Fruit fly (Drosophila melanogaster): Measurements from ENCODE around the gene Sulf1.

DNA sequence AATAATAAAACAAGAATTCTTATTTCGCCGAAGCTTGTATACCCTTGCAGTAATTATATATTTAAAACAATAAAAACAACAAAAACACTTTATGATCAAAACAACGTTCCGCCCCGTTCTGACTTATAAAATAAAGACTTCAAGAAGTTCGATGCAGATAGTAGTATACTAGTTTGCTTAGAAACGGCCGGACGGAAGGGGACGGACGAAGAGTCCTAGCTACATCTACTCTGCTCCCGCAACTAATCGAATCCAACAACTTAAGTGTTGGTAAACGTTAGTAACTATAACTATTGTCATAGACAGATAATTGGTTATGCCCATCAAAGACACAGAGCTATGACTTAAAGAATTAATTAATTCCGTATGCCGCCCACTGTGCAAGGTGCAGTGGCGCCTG lies 54.9 kb downstream of the Sulf1 start:
- no peak for TF ChIP-seq pan (optimal IDR thresholded peaks at IDR 0.05)
- TF ChIP-seq Dll (optimal IDR thresholded peaks at IDR 0.05), result no peak
- no peak for TF ChIP-seq EcR (GFP tag; optimal IDR thresholded peaks at IDR 0.05)
- TF ChIP-seq usp (GFP tag; optimal IDR thresholded peaks at IDR 0.05), result no peak
- no peak for TF ChIP-seq psq (optimal IDR thresholded peaks at IDR 0.05)

All from whole organism.